Worm (Caenorhabditis elegans) whole organism, midembryonic: ENCODE data around the gene C50C3.5.

ENCODE experiments used
- T22C8.4 ChIP-seq: fragments of 200-800 bp; sonication (Bioruptor generic); IDR thresholded peaks from 2 replicates; pipeline ENCODE4 v1.3.6; 2022; ENCODE audit warnings: missing genetic modification characterization, missing compliant biosample characterization
- cog-1 ChIP-seq: sonication (generic microtip); optimal IDR thresholded peaks from 2 replicates; lab custom pipeline; 2016; ENCODE audit warnings: missing genetic modification characterization, missing compliant biosample characterization
- flt-1 ChIP-seq: fragments of 200-800 bp; sonication (Bioruptor generic); IDR thresholded peaks from 2 replicates; pipeline ENCODE4 v1.3.6; 2022; ENCODE audit warnings: missing genetic modification characterization, missing compliant biosample characterization
- klf-2 ChIP-seq: fragments of 200-800 bp; sonication (Bioruptor generic); conservative IDR thresholded peaks from 2 replicates; pipeline ENCODE4 v1.3.6; 2022; ENCODE audit warnings: missing genetic modification reagents, missing genetic modification characterization, missing compliant biosample characterization
- med-1 ChIP-seq: sonication (generic microtip); optimal IDR thresholded peaks from 2 replicates; lab custom pipeline; 2017; ENCODE audit warnings: missing genetic modification characterization, mild to moderate bottlenecking, missing compliant biosample characterization, antibody characterized with exemption, missing genetic modification reagents; ENCODE audit not compliant: insufficient read depth
- ref-1 ChIP-seq: fragments of 200-800 bp; sonication (Bioruptor generic); conservative IDR thresholded peaks from 2 replicates; pipeline ENCODE4 v1.3.6; 2022; ENCODE audit warnings: missing genetic modification reagents, missing genetic modification characterization, missing compliant biosample characterization
- tab-1 ChIP-seq: fragments of 200-800 bp; sonication (Bioruptor generic); IDR thresholded peaks from 2 replicates; pipeline ENCODE4 v1.3.6; 2022; ENCODE audit warnings: missing genetic modification characterization, missing compliant biosample characterization
- ztf-23 ChIP-seq: fragments of 200-800 bp; sonication (Bioruptor generic); IDR thresholded peaks from 2 replicates; pipeline ENCODE4 v1.3.6; 2022; ENCODE audit warnings: missing genetic modification reagents, missing genetic modification characterization, missing compliant biosample characterization
- ztf-29 ChIP-seq: fragments of 200-800 bp; sonication (Bioruptor generic); IDR thresholded peaks from 2 replicates; pipeline ENCODE4 v1.3.6; 2022; ENCODE audit warnings: missing genetic modification reagents, missing genetic modification characterization, missing compliant biosample characterization

Gene C50C3.5

DNA sequence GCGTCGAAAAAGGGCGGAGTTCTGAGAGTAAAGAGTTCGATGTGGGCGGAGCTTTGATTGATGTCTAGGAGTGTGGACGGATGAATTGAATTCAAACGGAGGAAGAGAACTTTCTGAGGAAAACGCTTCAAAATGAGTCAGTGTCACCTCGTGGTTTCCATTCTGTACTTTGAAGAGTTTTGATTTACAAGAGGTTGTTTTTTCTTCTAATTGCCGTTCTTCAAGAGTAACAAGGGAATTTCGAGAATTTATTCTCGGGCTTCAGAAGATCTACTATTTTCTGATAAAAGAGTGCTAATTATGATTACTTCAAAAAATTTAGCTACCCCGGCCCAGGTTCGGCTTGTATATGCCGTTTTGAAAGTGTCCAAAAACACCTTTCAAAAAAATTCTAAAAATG lies 2.8 kb upstream of the C50C3.5 start, which contains the start of gene C50C3.12:
TSS of gene C50C3.12 (plus strand) at position 301 of the 400 bp plus-strand sequence.
- no peak for TF ChIP-seq klf-2
- TF ChIP-seq flt-1 (GFP tag; lab: Robert Waterston, UW) = no peak
- no peak for TF ChIP-seq cog-1 (tag; lab: Kevin White, UChicago)
- no peak for TF ChIP-seq med-1
- TF ChIP-seq tab-1 (GFP tag; lab: Robert Waterston, UW) = no peak

DNA sequence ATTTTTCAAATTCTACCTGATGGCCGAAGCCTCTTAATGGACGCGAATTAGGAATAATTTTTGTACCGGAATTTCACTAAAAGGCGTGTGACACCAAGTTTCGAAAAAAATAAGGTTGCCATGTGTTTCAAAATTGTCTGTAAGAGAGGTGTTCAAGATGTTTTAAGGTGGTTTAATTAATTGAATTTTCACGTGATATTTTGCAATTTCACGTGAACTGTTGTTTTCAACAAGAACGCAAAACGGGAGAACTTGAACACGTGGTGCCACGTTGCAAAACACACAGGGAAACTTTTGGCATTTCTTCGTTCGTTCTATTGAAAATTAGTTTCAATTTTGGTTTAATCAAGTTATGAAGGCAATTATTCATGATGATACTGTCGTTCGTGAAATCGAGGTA lies 2.6 kb downstream of the C50C3.5 start, which contains the start of gene spc-2:
TSS of gene spc-2 (plus strand) at position 301 of the 400 bp plus-strand sequence.
- no peak for TF ChIP-seq flt-1 (GFP tag; lab: Robert Waterston, UW)
- no peak for TF ChIP-seq tab-1 (GFP tag; lab: Robert Waterston, UW)
- no peak for TF ChIP-seq T22C8.4 (GFP tag; lab: Robert Waterston, UW)
- no peak for TF ChIP-seq ref-1 (GFP tag; lab: Robert Waterston, UW)
- no peak for TF ChIP-seq klf-2

DNA sequence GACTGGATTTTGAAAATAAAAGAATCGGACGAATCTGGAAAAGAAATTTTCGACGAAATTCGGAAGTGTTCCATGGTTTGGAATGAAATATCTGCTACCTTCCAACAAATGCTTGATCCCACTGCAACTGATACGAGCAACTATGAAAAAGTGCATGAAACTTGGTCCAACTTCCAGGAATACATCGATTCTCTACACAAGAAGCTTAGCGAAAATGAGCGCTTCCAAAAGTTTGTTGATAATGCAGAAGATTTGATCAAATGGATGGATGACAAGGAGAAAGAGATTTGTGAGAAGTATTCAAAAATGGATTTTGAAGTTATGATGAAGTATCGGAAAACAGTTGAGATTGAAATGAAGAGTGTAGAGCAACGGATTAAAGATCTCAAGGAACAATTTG lies 3.5 kb downstream of the C50C3.5 start:
- no peak for TF ChIP-seq ref-1 (GFP tag; lab: Robert Waterston, UW)
- no peak for TF ChIP-seq flt-1 (GFP tag; lab: Robert Waterston, UW)
- TF ChIP-seq med-1 = no peak
- no peak for TF ChIP-seq T22C8.4 (GFP tag; lab: Robert Waterston, UW)
- TF ChIP-seq tab-1 (GFP tag; lab: Robert Waterston, UW) = no peak

DNA sequence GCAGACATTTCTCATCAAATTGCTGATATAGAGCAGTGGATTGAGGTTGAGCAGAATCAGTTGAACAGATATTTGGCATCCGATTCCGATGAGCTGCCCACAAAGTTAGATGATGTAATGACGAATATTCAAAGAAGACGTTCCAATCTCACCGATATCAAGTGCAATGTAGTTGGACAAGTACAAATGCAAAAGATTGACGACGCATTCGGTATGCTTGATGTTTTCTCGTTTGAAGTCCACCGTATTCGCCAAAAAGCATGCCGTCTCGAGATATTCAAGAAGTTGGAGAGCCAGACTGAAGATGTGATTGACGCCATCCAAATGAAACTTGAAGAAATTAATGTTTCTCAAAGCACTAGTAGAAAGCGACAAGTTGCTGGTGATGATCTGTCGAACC lies 6.1 kb downstream of the C50C3.5 start:
- TF ChIP-seq klf-2 (no peak), T22C8.4 (GFP tag; lab: Robert Waterston, UW) (no peak), ztf-29 (GFP tag; lab: Robert Waterston, UW) (no peak), med-1 (no peak), flt-1 (GFP tag; lab: Robert Waterston, UW) (no peak), tab-1 (GFP tag; lab: Robert Waterston, UW) (no peak), ztf-23 (no peak), ref-1 (GFP tag; lab: Robert Waterston, UW) (no peak), cog-1 (tag; lab: Kevin White, UChicago) (no peak)

DNA sequence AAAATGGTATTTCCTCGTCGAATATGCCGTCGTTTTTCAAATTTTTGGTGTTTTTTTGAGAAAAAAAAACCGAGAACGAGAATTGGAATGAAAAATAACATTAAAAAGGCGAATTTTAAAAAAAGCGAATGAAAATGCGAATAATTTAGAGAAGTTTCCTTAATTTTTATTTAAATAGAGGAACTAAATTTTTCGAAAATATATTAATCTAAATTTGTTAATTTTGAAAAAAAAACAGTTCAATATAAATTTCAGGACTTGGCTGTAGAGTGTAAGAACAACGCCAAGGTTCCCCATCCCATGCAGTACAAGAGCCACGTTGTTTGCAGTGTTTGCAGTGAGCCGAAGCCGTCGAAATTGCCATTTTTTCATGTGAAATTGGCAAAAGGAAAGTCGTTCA lies 11.5 kb downstream of the C50C3.5 start, which contains the start of gene C50C3.19:
TSS of gene C50C3.19 (plus strand) at position 301 of the 400 bp plus-strand sequence.
- no peak for TF ChIP-seq flt-1 (GFP tag; lab: Robert Waterston, UW)
- no peak for TF ChIP-seq ref-1 (GFP tag; lab: Robert Waterston, UW)
- TF ChIP-seq med-1 = no peak
- no peak for TF ChIP-seq cog-1 (tag; lab: Kevin White, UChicago)
- no peak for TF ChIP-seq ztf-23
- TF ChIP-seq klf-2 = no peak
- no peak for TF ChIP-seq ztf-29 (GFP tag; lab: Robert Waterston, UW)
- no peak for TF ChIP-seq T22C8.4 (GFP tag; lab: Robert Waterston, UW)
- TF ChIP-seq tab-1 (GFP tag; lab: Robert Waterston, UW) = no peak

DNA sequence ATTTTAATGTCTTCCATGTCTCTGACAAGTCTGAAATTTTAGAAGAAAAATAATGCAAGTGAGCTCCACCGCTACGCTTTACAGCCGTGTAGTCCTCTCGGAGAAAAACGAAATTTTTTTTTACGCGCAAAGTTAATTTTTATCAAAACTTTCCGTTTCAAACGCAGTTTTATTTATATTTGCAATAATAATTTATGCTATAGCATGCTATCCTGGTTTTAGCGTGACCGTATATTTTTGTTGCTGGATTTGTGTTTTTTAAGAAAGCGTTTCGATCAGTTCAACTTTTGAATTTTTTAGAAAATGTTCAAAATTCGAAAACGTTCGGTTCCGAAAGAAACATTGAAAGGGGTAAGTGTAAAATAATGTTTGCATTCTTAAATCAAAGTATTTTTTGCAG lies 12.7 kb downstream of the C50C3.5 start, which contains the start of gene C50C3.1:
TSS of gene C50C3.1 (plus strand) at position 301 of the 400 bp plus-strand sequence.
- no peak for TF ChIP-seq med-1

DNA sequence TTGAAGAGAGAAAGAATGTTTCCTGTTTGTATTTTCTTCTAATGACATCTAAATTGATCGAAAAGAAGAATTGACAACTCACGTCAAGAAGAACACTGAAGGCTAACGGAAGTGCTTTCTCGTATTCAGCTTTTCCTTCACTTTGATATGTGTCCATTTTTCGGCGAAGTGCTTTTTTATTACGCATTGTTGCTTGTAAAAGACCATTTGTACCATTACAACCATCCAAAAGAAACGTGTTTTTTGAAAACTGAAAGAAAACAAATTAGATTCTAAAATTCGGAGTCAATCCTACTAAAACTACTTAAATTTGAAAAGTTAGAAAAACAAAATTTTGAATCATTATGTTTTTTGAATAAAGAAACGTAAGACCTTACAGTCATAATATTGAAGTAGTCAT lies 20.0 kb downstream of the C50C3.5 start:
- TF ChIP-seq ref-1 (GFP tag; lab: Robert Waterston, UW) (no peak), tab-1 (GFP tag; lab: Robert Waterston, UW) (no peak), ztf-23 (no peak), ztf-29 (GFP tag; lab: Robert Waterston, UW) (no peak), cog-1 (tag; lab: Kevin White, UChicago) (no peak), T22C8.4 (GFP tag; lab: Robert Waterston, UW) (no peak), flt-1 (GFP tag; lab: Robert Waterston, UW) (no peak), klf-2 (no peak), med-1 (no peak)

DNA sequence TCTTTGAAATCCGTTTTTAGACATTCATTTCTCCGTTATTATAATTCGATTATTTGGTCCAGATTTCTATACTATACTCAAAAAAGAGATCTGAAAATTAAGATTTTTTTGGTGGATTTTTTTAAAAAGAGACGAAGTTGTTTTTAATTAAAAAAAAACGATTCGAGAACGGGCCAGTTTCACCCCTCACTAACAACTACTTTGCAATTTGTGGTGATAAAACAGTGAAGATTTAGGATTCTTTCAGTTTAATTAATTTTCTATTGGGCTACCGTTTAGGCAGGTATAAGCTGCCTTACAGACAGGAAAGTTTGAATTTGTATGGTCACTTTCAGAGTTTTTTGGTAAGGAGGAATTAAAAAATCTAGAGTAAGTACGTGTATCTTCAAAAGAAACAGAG lies 22.1 kb downstream of the C50C3.5 start, which contains the start of gene unc-36:
TSS of gene unc-36 (minus strand) at position 101 of the 400 bp plus-strand sequence.
- no peak for TF ChIP-seq flt-1 (GFP tag; lab: Robert Waterston, UW)
- no peak for TF ChIP-seq ref-1 (GFP tag; lab: Robert Waterston, UW)
- no peak for TF ChIP-seq ztf-29 (GFP tag; lab: Robert Waterston, UW)
- TF ChIP-seq T22C8.4 (GFP tag; lab: Robert Waterston, UW) = no peak
- TF ChIP-seq med-1 = no peak
- no peak for TF ChIP-seq klf-2
- TF ChIP-seq cog-1 (tag; lab: Kevin White, UChicago) = no peak

DNA sequence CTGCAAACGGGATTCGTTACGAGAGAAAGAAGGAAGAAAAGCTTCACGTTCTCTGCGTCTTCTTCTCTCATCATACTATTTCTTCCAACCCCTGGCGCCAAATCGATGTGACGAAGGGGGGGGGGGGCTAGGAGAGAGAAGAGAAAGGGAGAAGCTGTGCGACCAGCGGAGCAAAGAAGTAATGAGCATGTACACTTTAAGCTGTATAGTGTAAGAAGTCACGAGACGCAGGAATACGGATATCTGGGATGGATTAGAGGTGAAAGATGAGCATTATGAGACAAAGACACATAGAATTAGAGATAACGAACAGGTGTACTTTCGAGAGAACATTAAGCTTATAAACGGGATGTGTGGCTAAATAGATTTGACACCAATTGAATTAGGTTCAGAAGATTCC lies 22.7 kb downstream of the C50C3.5 start:
- no peak for TF ChIP-seq ztf-23
- no peak for TF ChIP-seq cog-1 (tag; lab: Kevin White, UChicago)
- TF ChIP-seq tab-1 (GFP tag; lab: Robert Waterston, UW) = no peak
- no peak for TF ChIP-seq T22C8.4 (GFP tag; lab: Robert Waterston, UW)
- TF ChIP-seq med-1 = no peak
- TF ChIP-seq klf-2 = no peak

DNA sequence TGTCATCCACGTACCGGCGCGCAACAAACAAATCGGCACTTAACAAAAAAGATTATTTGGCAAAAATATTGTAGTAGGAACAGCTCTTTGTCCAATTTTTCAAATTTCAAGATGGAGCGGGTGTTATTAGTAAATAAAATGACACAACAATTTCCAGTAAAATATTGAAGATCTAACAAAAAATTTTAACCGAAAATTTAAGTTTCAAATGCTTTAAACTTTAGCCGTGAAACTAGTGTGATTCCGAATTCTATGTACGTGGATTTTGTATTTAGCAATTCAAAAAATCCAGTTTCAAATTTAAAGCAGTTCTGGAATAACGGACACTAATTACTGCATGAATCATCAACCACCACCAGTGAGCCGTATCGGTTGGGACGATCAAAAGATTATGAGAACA lies 23.7 kb downstream of the C50C3.5 start, which contains the start of gene snb-5:
TSS of gene snb-5 (plus strand) at position 301 of the 400 bp plus-strand sequence.
- TF ChIP-seq T22C8.4 (GFP tag; lab: Robert Waterston, UW) (no peak), ztf-29 (GFP tag; lab: Robert Waterston, UW) (no peak), cog-1 (tag; lab: Kevin White, UChicago) (no peak), med-1 (no peak), ztf-23 (no peak), klf-2 (no peak), tab-1 (GFP tag; lab: Robert Waterston, UW) (no peak), flt-1 (GFP tag; lab: Robert Waterston, UW) (no peak), ref-1 (GFP tag; lab: Robert Waterston, UW) (no peak)

DNA sequence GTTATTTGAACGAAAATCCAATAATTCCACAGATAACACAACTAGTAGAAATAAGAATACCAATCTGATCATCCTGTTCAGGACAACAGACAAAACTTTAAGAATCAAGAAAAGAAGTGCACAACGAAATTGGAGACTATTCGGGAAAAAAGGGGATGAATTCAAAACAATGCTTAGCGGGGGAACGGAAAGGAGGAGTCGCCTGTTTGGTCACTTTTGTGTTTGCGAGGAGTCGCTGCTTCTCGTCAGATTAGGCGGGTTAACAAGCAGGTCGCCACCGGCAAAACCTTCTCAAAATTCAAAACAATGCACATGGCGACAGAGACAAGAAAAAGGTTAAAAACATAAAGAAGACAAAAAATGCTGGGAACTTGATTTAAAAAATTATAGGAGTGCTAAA lies 30.8 kb downstream of the C50C3.5 start, which contains the start of gene C30A5.10:
TSS of gene C30A5.10 (minus strand) at position 101 of the 400 bp plus-strand sequence.
- TF ChIP-seq cog-1 (tag; lab: Kevin White, UChicago) = no peak
- TF ChIP-seq klf-2 = no peak
- no peak for TF ChIP-seq ref-1 (GFP tag; lab: Robert Waterston, UW)
- TF ChIP-seq T22C8.4 (GFP tag; lab: Robert Waterston, UW) = no peak
- no peak for TF ChIP-seq ztf-23
- no peak for TF ChIP-seq ztf-29 (GFP tag; lab: Robert Waterston, UW)
